Worm (Caenorhabditis elegans) whole organism, L2 larva: ENCODE results near the gene str-102.

ENCODE experiments used
- alr-1 ChIP-seq: fragments of 150-350 bp; optimal IDR thresholded peaks from 2 replicates; lab custom pipeline; 2014; ENCODE audit warnings: missing biosample characterization, missing genetic modification characterization
- ceh-16 ChIP-seq: fragments of 150-350 bp; optimal IDR thresholded peaks from 2 replicates; lab custom pipeline; 2014; ENCODE audit warnings: missing biosample characterization, missing genetic modification characterization
- lin-13 ChIP-seq: fragments of 150-350 bp; optimal IDR thresholded peaks from 2 replicates; lab custom pipeline; 2014; ENCODE audit warnings: missing biosample characterization, missing genetic modification reagents, missing genetic modification characterization
- nhr-237 ChIP-seq: fragments of 150-350 bp; optimal IDR thresholded peaks from 2 replicates; lab custom pipeline; 2014; ENCODE audit warnings: missing biosample characterization, missing genetic modification characterization
- nhr-25 ChIP-seq: fragments of 150-350 bp; sonication (generic microtip); optimal IDR thresholded peaks from 3 replicates; lab custom pipeline; 2014; ENCODE audit warnings: missing biosample characterization, missing genetic modification characterization
- nhr-6 ChIP-seq: fragments of 150-350 bp; optimal IDR thresholded peaks from 2 replicates; lab custom pipeline; 2014; ENCODE audit warnings: missing biosample characterization, missing genetic modification characterization
- sem-4 ChIP-seq: fragments of 150-350 bp; optimal IDR thresholded peaks from 2 replicates; lab custom pipeline; 2014; ENCODE audit warnings: missing biosample characterization, missing genetic modification reagents, missing genetic modification characterization
- snpc-4 ChIP-seq: fragments of 150-350 bp; optimal IDR thresholded peaks from 2 replicates; lab custom pipeline; 2014; ENCODE audit warnings: missing biosample characterization, missing genetic modification characterization
- unc-39 ChIP-seq: fragments of 150-350 bp; optimal IDR thresholded peaks from 2 replicates; lab custom pipeline; 2014; ENCODE audit warnings: missing biosample characterization, missing genetic modification characterization
- ztf-4 ChIP-seq: fragments of 150-350 bp; optimal IDR thresholded peaks from 2 replicates; lab custom pipeline; 2014; ENCODE audit warnings: missing biosample characterization, missing genetic modification characterization

- no peak for TF ChIP-seq nhr-237 (tag; lab: Kevin White, UChicago)
- TF ChIP-seq nhr-25: no peak
- TF ChIP-seq alr-1 (tag; lab: Kevin White, UChicago): no peak
- TF ChIP-seq ztf-4 (tag; lab: Kevin White, UChicago): no peak
- no peak for TF ChIP-seq lin-13 (GFP tag; lab: Kevin White, UChicago)
- TF ChIP-seq nhr-6 (tag; lab: Kevin White, UChicago): no peak
- TF ChIP-seq sem-4 (tag; lab: Kevin White, UChicago): no peak
- TF ChIP-seq unc-39: no peak
- no peak for TF ChIP-seq snpc-4 (tag; lab: Kevin White, UChicago)
- no peak for TF ChIP-seq ceh-16
Measured at ce11 chrV:15367770-15368169, 17.1 kb upstream of the str-102 start.
